Fruit fly (Drosophila melanogaster) Kc167 (cell line): ENCODE measurements around the gene Tango6.

Experiments used
- Myc ChIP-seq: fragments of >200 bp; optimal IDR thresholded peaks from 2 replicates; lab custom pipeline; 2017; ENCODE audit warnings: missing external identifiers
- Sin3A ChIP-seq: fragments of >200 bp; optimal IDR thresholded peaks from 2 replicates; lab custom pipeline; 2018; ENCODE audit warnings: missing external identifiers
- h ChIP-seq: fragments of >200 bp; optimal IDR thresholded peaks from 3 replicates; lab custom pipeline; 2018; ENCODE audit warnings: missing external identifiers
- insv ChIP-seq: fragments of >200 bp; optimal IDR thresholded peaks from 3 replicates; lab custom pipeline; 2018; ENCODE audit warnings: missing external identifiers
- psq ChIP-seq: fragments of >200 bp; optimal IDR thresholded peaks from 2 replicates; lab custom pipeline; 2017; ENCODE audit warnings: missing external identifiers
- ttk ChIP-seq: sonication (Bioruptor generic); optimal IDR thresholded peaks from 2 replicates; lab custom pipeline; 2017; ENCODE audit warnings: missing external identifiers

Tango6 gene

dm6 chr2L:18981484-18981883 is 12.7 kb downstream of the Tango6 start:
- TF ChIP-seq insv (no peak), Sin3A (no peak)

dm6 chr2L:18981947-18982579 is 13.2 kb downstream of the Tango6 start:
- no peak for TF ChIP-seq h
- TF ChIP-seq insv, result no peak
- no peak for TF ChIP-seq ttk
- no peak for TF ChIP-seq Sin3A
- no peak for TF ChIP-seq Myc (lab: Kevin White, UChicago)
- no peak for TF ChIP-seq psq (lab: Kevin White, UChicago)

- no peak for TF ChIP-seq h
- TF ChIP-seq ttk, result no peak
- TF ChIP-seq Myc (lab: Kevin White, UChicago), result no peak
- no peak for TF ChIP-seq Sin3A
- TF ChIP-seq insv, result no peak
- TF ChIP-seq psq (lab: Kevin White, UChicago), result no peak
Observed at dm6 chr2L:18982826-18983758, 14.3 kb downstream of the Tango6 start.

dm6 chr2L:18984158-18984557 is 15.3 kb downstream of the Tango6 start:
- TF ChIP-seq Myc (lab: Kevin White, UChicago) (no peak), ttk (no peak), Sin3A (no peak), psq (lab: Kevin White, UChicago) (no peak), insv (no peak), h (no peak)

dm6 chr2L:18985201-18986124 is 16.6 kb downstream of the Tango6 start:
- no peak for TF ChIP-seq ttk
- no peak for TF ChIP-seq h
- no peak for TF ChIP-seq insv
- TF ChIP-seq Myc (lab: Kevin White, UChicago), result no peak
- TF ChIP-seq Sin3A, result no peak
- no peak for TF ChIP-seq psq (lab: Kevin White, UChicago)

- TF ChIP-seq Myc (lab: Kevin White, UChicago), result no peak
- peak; percentile 92 for TF ChIP-seq ttk
- no peak for TF ChIP-seq psq (lab: Kevin White, UChicago)
- TF ChIP-seq insv, result no peak
Observed at dm6 chr2L:18986125-18986498, 17.3 kb downstream of the Tango6 start.

dm6 chr2L:18987078-18987895 is 18.5 kb downstream of the Tango6 start, which contains the start of the genes Swip-1 and EMC5:
Gene Swip-1 (minus strand): TSS chr2L:18987280.
Gene EMC5 (plus strand): TSS chr2L:18987707.
- no peak for TF ChIP-seq ttk

- TF ChIP-seq Sin3A (no peak), psq (lab: Kevin White, UChicago) (no peak), h (no peak), insv (no peak), Myc (lab: Kevin White, UChicago) (no peak), ttk (no peak)
Observed at dm6 chr2L:18990133-18990532, 21.3 kb downstream of the Tango6 start, which contains the start of gene CG15170. Gene CG15170 (minus strand): TSS chr2L:18990233.

dm6 chr2L:18990720-18991119 is 21.9 kb downstream of the Tango6 start, which contains the start of gene CG15169:
Gene CG15169 (plus strand): TSS chr2L:18991020.
- no peak for TF ChIP-seq insv
- no peak for TF ChIP-seq Sin3A
- TF ChIP-seq ttk, result no peak
- TF ChIP-seq Myc (lab: Kevin White, UChicago), result no peak
- no peak for TF ChIP-seq h
- no peak for TF ChIP-seq psq (lab: Kevin White, UChicago)

- no peak for TF ChIP-seq insv
- TF ChIP-seq Sin3A, result no peak
- TF ChIP-seq psq (lab: Kevin White, UChicago), result no peak
- TF ChIP-seq h, result no peak
Observed at dm6 chr2L:18992196-18992595, 23.4 kb downstream of the Tango6 start, which contains the start of gene CG46465. Gene CG46465 (plus strand): TSS chr2L:18992496.

dm6 chr2L:18995660-18996417 is 27.0 kb downstream of the Tango6 start, which contains the start of gene CG10650:
Gene CG10650 (minus strand): TSS chr2L:18995934.
- TF ChIP-seq psq (lab: Kevin White, UChicago), result no peak
- TF ChIP-seq Myc (lab: Kevin White, UChicago), result no peak
- no peak for TF ChIP-seq h
